Worm (Caenorhabditis elegans): Measurements from ENCODE around the gene npr-6.
A peak's percentile ranks its signal among the peaks of the same experiment; 100 is the strongest.

npr-6 gene

DNA sequence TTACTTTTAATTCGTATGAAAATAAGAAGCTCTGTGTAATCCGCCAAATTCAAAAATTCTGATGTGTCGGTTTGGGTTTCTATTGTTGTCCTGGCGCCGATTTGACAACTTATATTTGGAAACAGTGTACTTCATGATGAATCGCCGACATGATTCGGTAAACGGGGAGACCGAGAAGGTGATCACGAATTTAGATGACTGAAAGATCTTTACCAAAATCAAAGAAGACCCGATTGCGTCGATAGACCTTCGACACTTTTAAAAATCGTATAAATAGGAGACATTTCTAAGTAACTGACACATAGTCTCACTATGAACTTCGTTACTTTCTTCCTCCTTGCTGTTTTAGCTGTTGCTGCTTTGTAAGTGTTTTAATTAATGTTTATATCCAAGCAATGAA is 16.9 kb upstream of the npr-6 start, which contains the start of gene fip-5:
fip-5 (plus strand) TSS at position 312 of the 400 bp plus-strand sequence.
- TF ChIP-seq fos-1 (tag; optimal IDR thresholded peaks at IDR 0.05) = no peak
- peak; percentile 14 for TF ChIP-seq sma-9 (GFP tag; optimal IDR thresholded peaks at IDR 0.05)
- TF ChIP-seq sma-9 (tag; optimal IDR thresholded peaks at IDR 0.05) = no peak
- TF ChIP-seq ztf-4 (tag; optimal IDR thresholded peaks at IDR 0.05) = no peak

DNA sequence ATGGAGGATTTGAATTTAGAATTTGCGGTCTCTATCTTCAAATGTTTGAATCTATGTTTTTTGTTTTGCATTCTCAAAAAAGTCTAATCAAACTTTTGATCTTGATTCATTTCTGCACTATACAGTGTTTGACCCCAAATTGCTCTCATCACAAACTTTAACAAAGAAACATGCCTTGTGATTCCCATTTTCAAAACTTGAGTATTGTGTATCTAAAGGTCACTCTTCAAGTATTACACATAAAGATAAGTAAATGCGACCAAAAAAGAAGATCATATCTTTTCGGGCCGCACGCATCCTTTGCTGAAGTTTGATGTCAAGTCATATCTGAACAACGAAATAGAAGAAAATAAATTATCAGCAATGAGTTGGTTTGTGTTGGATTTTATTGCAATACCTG is 16.4 kb upstream of the npr-6 start:
- no peak for TF ChIP-seq mdl-1 (tag; optimal IDR thresholded peaks at IDR 0.05)
- peak; percentile 3 for TF ChIP-seq egl-27 (tag; optimal IDR thresholded peaks at IDR 0.05)
- no peak for TF ChIP-seq lin-13 (GFP tag; optimal IDR thresholded peaks at IDR 0.05)
- peak; percentile 62 for TF ChIP-seq blmp-1 (tag; optimal IDR thresholded peaks at IDR 0.05; ENCODE audit: insufficient read depth)
- peak; percentile 49 for TF ChIP-seq sma-9 (GFP tag; optimal IDR thresholded peaks at IDR 0.05)
- no peak for TF ChIP-seq sma-9 (tag; optimal IDR thresholded peaks at IDR 0.05)
- no peak for TF ChIP-seq F13H6.1 (tag; optimal IDR thresholded peaks at IDR 0.05)
- TF ChIP-seq ama-1 (optimal IDR thresholded peaks at IDR 0.05) = no peak
- peak; percentile 11 for TF ChIP-seq crh-2 (tag; optimal IDR thresholded peaks at IDR 0.05)
- peak; percentile 88 for TF ChIP-seq nhr-25 (tag; optimal IDR thresholded peaks at IDR 0.05)
- no peak for TF ChIP-seq peb-1 (tag; optimal IDR thresholded peaks at IDR 0.05)
- no peak for TF ChIP-seq sma-3 (GFP tag; optimal IDR thresholded peaks at IDR 0.05)
- TF ChIP-seq zag-1 (tag; optimal IDR thresholded peaks at IDR 0.05) = no peak
- TF ChIP-seq alr-1 (tag; optimal IDR thresholded peaks at IDR 0.05) = no peak
- peak; percentile 75 for TF ChIP-seq ceh-16 (tag; optimal IDR thresholded peaks at IDR 0.05)
- TF ChIP-seq fos-1 (tag; optimal IDR thresholded peaks at IDR 0.05) = peak; percentile 13
- TF ChIP-seq ceh-82 (tag; optimal IDR thresholded peaks at IDR 0.05) = no peak

ce11 chrX:10297410-10297809 is 11.9 kb upstream of the npr-6 start:
- TF ChIP-seq crh-2 (tag; optimal IDR thresholded peaks at IDR 0.05) (no peak), Y55F3AM.14 (GFP tag; optimal IDR thresholded peaks at IDR 0.05) (no peak)

- TF ChIP-seq nhr-12 (tag; optimal IDR thresholded peaks at IDR 0.05) (no peak), peb-1 (tag; optimal IDR thresholded peaks at IDR 0.05) (no peak), unc-62 (GFP tag; optimal IDR thresholded peaks at IDR 0.05) (no peak), nhr-237 (tag; optimal IDR thresholded peaks at IDR 0.05) (no peak), egl-27 (tag; optimal IDR thresholded peaks at IDR 0.05) (no peak), aly-2 (tag; optimal IDR thresholded peaks at IDR 0.05) (no peak), nhr-11 (tag; optimal IDR thresholded peaks at IDR 0.05) (no peak), ztf-11 (tag; optimal IDR thresholded peaks at IDR 0.05) (no peak), unc-39 (tag; optimal IDR thresholded peaks at IDR 0.05) (no peak), ZK546.5 (tag; optimal IDR thresholded peaks at IDR 0.05) (no peak), elt-1 (tag; optimal IDR thresholded peaks at IDR 0.05) (no peak), F13H6.1 (tag; optimal IDR thresholded peaks at IDR 0.05) (no peak), skn-1 (tag; optimal IDR thresholded peaks at IDR 0.05) (no peak), Y55F3AM.14 (GFP tag; optimal IDR thresholded peaks at IDR 0.05) (no peak), sma-3 (GFP tag; optimal IDR thresholded peaks at IDR 0.05) (no peak), sma-9 (GFP tag; optimal IDR thresholded peaks at IDR 0.05) (no peak), sma-9 (tag; optimal IDR thresholded peaks at IDR 0.05) (no peak)
Measured at ce11 chrX:10279299-10279698, 6.2 kb downstream of the npr-6 start, which contains the start of gene slc-9B.1. Gene slc-9B.1 (plus strand): TSS chrX:10279599.

DNA sequence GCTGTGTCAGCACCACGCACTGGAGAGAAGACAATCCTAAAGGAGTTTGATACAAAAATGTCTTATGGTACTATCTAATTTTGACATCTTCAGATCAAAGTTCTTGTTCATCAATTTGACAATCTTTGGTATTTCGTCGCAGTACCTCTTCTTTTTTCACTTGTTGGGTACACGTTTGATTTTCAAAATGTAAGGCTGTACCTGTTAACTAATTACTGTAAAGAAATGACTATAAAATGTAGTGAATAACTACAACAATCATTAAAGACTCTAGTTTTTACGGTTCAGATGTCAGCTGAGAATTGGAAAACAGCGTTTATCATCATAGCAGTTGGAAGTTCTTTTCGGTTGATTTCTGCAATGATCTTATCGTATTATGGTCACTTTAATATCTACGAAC is 8.4 kb downstream of the npr-6 start:
- no peak for TF ChIP-seq lin-13 (GFP tag; optimal IDR thresholded peaks at IDR 0.05)
- no peak for TF ChIP-seq skn-1 (tag; optimal IDR thresholded peaks at IDR 0.05)
- no peak for TF ChIP-seq R02D3.7 (tag; optimal IDR thresholded peaks at IDR 0.05)
- TF ChIP-seq sem-4 (tag; optimal IDR thresholded peaks at IDR 0.05) = no peak
- TF ChIP-seq sma-9 (GFP tag; optimal IDR thresholded peaks at IDR 0.05) = no peak
- no peak for TF ChIP-seq sma-9 (tag; optimal IDR thresholded peaks at IDR 0.05)
- no peak for TF ChIP-seq nhr-10 (tag; optimal IDR thresholded peaks at IDR 0.05)

ce11 chrX:10274470-10274869 is 11.1 kb downstream of the npr-6 start:
- no peak for TF ChIP-seq F13H6.1 (tag; optimal IDR thresholded peaks at IDR 0.05)
- no peak for TF ChIP-seq ceh-82 (tag; optimal IDR thresholded peaks at IDR 0.05)
- TF ChIP-seq R02D3.7 (tag; optimal IDR thresholded peaks at IDR 0.05) = no peak
- no peak for TF ChIP-seq nhr-77 (tag; optimal IDR thresholded peaks at IDR 0.05)
- no peak for TF ChIP-seq ZK546.5 (tag; optimal IDR thresholded peaks at IDR 0.05)
- TF ChIP-seq ztf-4 (tag; optimal IDR thresholded peaks at IDR 0.05) = no peak
- no peak for TF ChIP-seq lin-13 (GFP tag; optimal IDR thresholded peaks at IDR 0.05)
- no peak for TF ChIP-seq mdl-1 (tag; optimal IDR thresholded peaks at IDR 0.05)
- no peak for TF ChIP-seq Y55F3AM.14 (GFP tag; optimal IDR thresholded peaks at IDR 0.05)
- TF ChIP-seq lin-39 (tag; optimal IDR thresholded peaks at IDR 0.05) = no peak
- TF ChIP-seq nhr-10 (tag; optimal IDR thresholded peaks at IDR 0.05) = no peak
- no peak for TF ChIP-seq nhr-129 (tag; optimal IDR thresholded peaks at IDR 0.05)
- TF ChIP-seq dmd-4 (tag; optimal IDR thresholded peaks at IDR 0.05) = no peak
